Fruit fly (Drosophila melanogaster): ENCODE measurements around the gene jumu.
A peak's percentile ranks its signal among the peaks of the same experiment; 100 is the strongest.

Gene jumu

dm6 chr3R:10350741-10351629, 1.0 kb downstream of the jumu start (continued):
- peak; percentile 37; the same call in 1 of the 2 replicates for TF ChIP-seq CG6272 (GFP tag; IDR thresholded peaks at IDR 0.05)
- no peak for TF ChIP-seq CG10959 (GFP tag; IDR thresholded peaks at IDR 0.05)
- TF ChIP-seq kay (GFP tag; optimal IDR thresholded peaks at IDR 0.05), result peak; percentile 18
- TF ChIP-seq seq (GFP tag; IDR thresholded peaks at IDR 0.05), result no peak
- no peak for TF ChIP-seq Adf1 (GFP tag; IDR thresholded peaks at IDR 0.05)
- no peak for TF ChIP-seq CG42726 (GFP tag; IDR thresholded peaks at IDR 0.05; ENCODE audit: partially characterized antibody)
- TF ChIP-seq prd (optimal IDR thresholded peaks at IDR 0.05), result no peak
- TF ChIP-seq prd (GFP tag; IDR thresholded peaks at IDR 0.05), result no peak
- peak; percentile 51 for TF ChIP-seq Jarid2 (GFP tag; optimal IDR thresholded peaks at IDR 0.05)
- peak; percentile 92 for TF ChIP-seq kni (GFP tag; optimal IDR thresholded peaks at IDR 0.05)
- TF ChIP-seq Hr3 (GFP tag; optimal IDR thresholded peaks at IDR 0.05), result peak; percentile 75
- TF ChIP-seq Xrp1 (GFP tag; IDR thresholded peaks at IDR 0.05), result no peak
- no peak for TF ChIP-seq Atf6 (GFP tag; IDR thresholded peaks at IDR 0.05)
- peak; percentile 72 for TF ChIP-seq Gug (GFP tag; IDR thresholded peaks at IDR 0.05)
- no peak for TF ChIP-seq tna (GFP tag; IDR thresholded peaks at IDR 0.05; ENCODE audit: partially characterized antibody)
- TF ChIP-seq klu (GFP tag; IDR thresholded peaks at IDR 0.05), result no peak
- TF ChIP-seq phol (tag; optimal IDR thresholded peaks at IDR 0.05), result peak; percentile 75
- TF ChIP-seq CG4820 (GFP tag; optimal IDR thresholded peaks at IDR 0.05), result peak; percentile 66
- TF ChIP-seq Camta (GFP tag; optimal IDR thresholded peaks at IDR 0.05), result peak; percentile 8
- peak; percentile 89 for TF ChIP-seq CG12391 (tag; optimal IDR thresholded peaks at IDR 0.05)
- TF ChIP-seq CG2875 (GFP tag; optimal IDR thresholded peaks at IDR 0.05), result peak; percentile 45
- TF ChIP-seq fd102C (GFP tag; optimal IDR thresholded peaks at IDR 0.05), result no peak
- TF ChIP-seq Atf3 (GFP tag; optimal IDR thresholded peaks at IDR 0.05), result no peak
- no peak for TF ChIP-seq CG10366 (GFP tag; IDR thresholded peaks at IDR 0.05)
- TF ChIP-seq CG2202 (tag; optimal IDR thresholded peaks at IDR 0.05), result peak; percentile 27
- TF ChIP-seq sob (GFP tag; IDR thresholded peaks at IDR 0.05), result no peak
- TF ChIP-seq ro (GFP tag; IDR thresholded peaks at IDR 0.05), result no peak
- TF ChIP-seq CG9817 (tag; optimal IDR thresholded peaks at IDR 0.05), result peak; percentile 86
- TF ChIP-seq CG10543 (GFP tag; optimal IDR thresholded peaks at IDR 0.05), result peak; percentile 78
- no peak for TF ChIP-seq slbo (GFP tag; IDR thresholded peaks at IDR 0.05)
- TF ChIP-seq gce (GFP tag; IDR thresholded peaks at IDR 0.05), result no peak
- peak; percentile 85 for TF ChIP-seq Oli (tag; optimal IDR thresholded peaks at IDR 0.05)
- peak in 1 of 2 experiments; percentile 52 for TF ChIP-seq Eip74EF (GFP tag; optimal IDR thresholded peaks at IDR 0.05)
- TF ChIP-seq CG7928 (GFP tag; optimal IDR thresholded peaks at IDR 0.05), result peak; percentile 67
- peak; percentile 63 for TF ChIP-seq pnt (GFP tag; optimal IDR thresholded peaks at IDR 0.05)
- no peak for TF ChIP-seq CG31224 (GFP tag; IDR thresholded peaks at IDR 0.05)
- no peak for TF ChIP-seq Kr (GFP tag; optimal IDR thresholded peaks at IDR 0.05)
- TF ChIP-seq slp2 (GFP tag; optimal IDR thresholded peaks at IDR 0.05), result peak; percentile 13
- peak; percentile 44 for TF ChIP-seq pum (GFP tag; optimal IDR thresholded peaks at IDR 0.05)
- TF ChIP-seq ftz-f1 (GFP tag; optimal IDR thresholded peaks at IDR 0.05), result peak; percentile 56
- peak; percentile 53 for TF ChIP-seq her (GFP tag; optimal IDR thresholded peaks at IDR 0.05)
- no peak for TF ChIP-seq btn (GFP tag; optimal IDR thresholded peaks at IDR 0.05)
- TF ChIP-seq Sox100B (GFP tag; optimal IDR thresholded peaks at IDR 0.05), result peak; percentile 79
- no peak for TF ChIP-seq Ptx1 (GFP tag; IDR thresholded peaks at IDR 0.05)
- TF ChIP-seq CG15011 (GFP tag; optimal IDR thresholded peaks at IDR 0.05), result peak; percentile 74
- TF ChIP-seq zen (tag; optimal IDR thresholded peaks at IDR 0.05), result peak; percentile 52
- no peak for TF ChIP-seq CG43689 (GFP tag; IDR thresholded peaks at IDR 0.05)
- no peak for TF ChIP-seq CG4282 (GFP tag; optimal IDR thresholded peaks at IDR 0.05)
- TF ChIP-seq pita (GFP tag; optimal IDR thresholded peaks at IDR 0.05), result peak; percentile 14
- TF ChIP-seq esg (GFP tag; conservative IDR thresholded peaks at IDR 0.05), result no peak
